Worm (Caenorhabditis elegans) whole organism, L4 larva: ENCODE results near the gene C06C3.12.

Source experiments
- F10B5.3 ChIP-seq: sonication (generic microtip); optimal IDR thresholded peaks from 2 replicates; lab custom pipeline; 2016; ENCODE audit warnings: mild to moderate bottlenecking, missing genetic modification characterization, missing compliant biosample characterization
- T20F7.1 ChIP-seq: fragments of 200-800 bp; sonication (Bioruptor generic); optimal IDR thresholded peaks from 2 replicates; lab custom pipeline; 2018; ENCODE audit warnings: mild to moderate bottlenecking, missing genetic modification characterization, missing compliant biosample characterization
- Y5F2A.4 ChIP-seq: fragments of 200-800 bp; sonication (Bioruptor generic); optimal IDR thresholded peaks from 2 replicates; lab custom pipeline; 2018; ENCODE audit warnings: mild to moderate bottlenecking, missing genetic modification characterization, missing compliant biosample characterization
- ZK337.2 ChIP-seq: fragments of 200-800 bp; sonication (Bioruptor generic); IDR thresholded peaks from 2 replicates; pipeline ENCODE4 v1.3.6; 2022; ENCODE audit warnings: missing genetic modification reagents, missing genetic modification characterization, missing compliant biosample characterization
- aha-1 ChIP-seq: fragments of 150-350 bp; peaks from one replicate; lab custom pipeline; 2014; ENCODE audit warnings: missing biosample characterization, missing genetic modification characterization
- ama-1 ChIP-seq: fragments of 150-350 bp; optimal IDR thresholded peaks from 2 replicates; lab custom pipeline; 2014; ENCODE audit warnings: inconsistent platforms, mixed read lengths
- ctbp-1 ChIP-seq: fragments of 200-800 bp; sonication (Bioruptor generic); IDR thresholded peaks from 2 replicates; pipeline ENCODE4 v1.3.6; 2022; ENCODE audit warnings: missing genetic modification reagents, missing genetic modification characterization, missing compliant biosample characterization
- daf-16 ChIP-seq, 3 experiments: sonication (generic microtip); optimal IDR thresholded peaks; 2 replicates each; lab custom pipeline; 2016 to 2017; ENCODE audit warnings: missing genetic modification characterization in 3 of 3, missing genetic modification reagents in 3 of 3, mild to moderate bottlenecking in 2 of 3, missing compliant biosample characterization in 2 of 3, missing biosample characterization in 1 of 3, moderate library complexity in 1 of 3
- dmd-6 ChIP-seq: fragments of 200-800 bp; sonication (Bioruptor generic); IDR thresholded peaks from 2 replicates; pipeline ENCODE4 v1.3.6; 2022; ENCODE audit warnings: missing genetic modification reagents, missing genetic modification characterization, missing compliant biosample characterization
- dve-1 ChIP-seq: sonication (generic microtip); optimal IDR thresholded peaks from 2 replicates; lab custom pipeline; 2017; ENCODE audit warnings: antibody characterized with exemption, mild to moderate bottlenecking, missing genetic modification characterization, missing compliant biosample characterization; ENCODE audit not compliant: insufficient read depth
- hlh-11 ChIP-seq: fragments of 200-800 bp; sonication (Bioruptor generic); optimal IDR thresholded peaks from 2 replicates; lab custom pipeline; 2018; ENCODE audit warnings: mild to moderate bottlenecking, missing genetic modification characterization, missing compliant biosample characterization
- hmg-1.1 ChIP-seq: fragments of 200-800 bp; sonication (Bioruptor generic); IDR thresholded peaks from 2 replicates; pipeline ENCODE4 v1.3.6; 2022; ENCODE audit warnings: missing genetic modification reagents, missing genetic modification characterization, missing compliant biosample characterization
- lin-1 ChIP-seq: fragments of 200-800 bp; sonication (Bioruptor generic); IDR thresholded peaks from 2 replicates; pipeline ENCODE4 v1.3.6; 2022; ENCODE audit warnings: missing genetic modification reagents, missing genetic modification characterization, missing compliant biosample characterization
- lin-13 ChIP-seq: fragments of 150-350 bp; optimal IDR thresholded peaks from 2 replicates; lab custom pipeline; 2014; ENCODE audit warnings: missing biosample characterization, missing genetic modification reagents, missing genetic modification characterization
- lin-38 ChIP-seq: fragments of 200-800 bp; sonication (Bioruptor generic); IDR thresholded peaks from 2 replicates; pipeline ENCODE4 v1.3.6; 2022; ENCODE audit warnings: missing genetic modification reagents, missing genetic modification characterization, missing compliant biosample characterization
- lin-39 ChIP-seq: fragments of 150-350 bp; optimal IDR thresholded peaks from 2 replicates; lab custom pipeline; 2014; ENCODE audit warnings: missing biosample characterization, missing genetic modification reagents, missing genetic modification characterization
- lsy-2 ChIP-seq, 2 experiments: fragments of 150-350 bp in 1 of 2; sonication (generic microtip) in 1 of 2; optimal IDR thresholded peaks; 2 replicates each; lab custom pipeline; 2014 to 2017; ENCODE audit warnings: missing biosample characterization in 2 of 2, missing genetic modification characterization in 2 of 2
- mdl-1 ChIP-seq, 2 experiments: fragments of 150-350 bp in 1 of 2; sonication (generic microtip) in 1 of 2; optimal IDR thresholded peaks; 2 replicates each; lab custom pipeline; 2014 to 2017; ENCODE audit warnings: missing biosample characterization in 2 of 2, missing genetic modification characterization in 2 of 2
- nhr-111 ChIP-seq: fragments of 200-800 bp; sonication (Bioruptor generic); optimal IDR thresholded peaks from 2 replicates; lab custom pipeline; 2018; ENCODE audit warnings: mild to moderate bottlenecking, missing genetic modification characterization, missing compliant biosample characterization
- nhr-28 ChIP-seq: fragments of 150-350 bp; optimal IDR thresholded peaks from 2 replicates; lab custom pipeline; 2014; ENCODE audit warnings: missing biosample characterization, missing genetic modification characterization
- pha-4 ChIP-seq, 2 experiments: fragments of 150-350 bp in 1 of 2; fragments of 200-800 bp in 1 of 2; sonication (Bioruptor generic) in 1 of 2; IDR thresholded peaks in 1 of 2; optimal IDR thresholded peaks in 1 of 2; 2 replicates each; pipeline versions ENCODE4 v1.3.6 to Lab custom; 2014 to 2022; ENCODE audit warnings: missing genetic modification characterization in 2 of 2, missing genetic modification reagents in 2 of 2, missing biosample characterization in 1 of 2, missing compliant biosample characterization in 1 of 2
- php-3 ChIP-seq: fragments of 200-800 bp; sonication (Bioruptor generic); IDR thresholded peaks from 2 replicates; pipeline ENCODE4 v1.3.6; 2022; ENCODE audit warnings: missing genetic modification reagents, missing genetic modification characterization, missing compliant biosample characterization
- pqm-1 ChIP-seq: sonication (generic microtip); optimal IDR thresholded peaks from 2 replicates; lab custom pipeline; 2017; ENCODE audit warnings: missing biosample characterization, missing genetic modification characterization
- saeg-2 ChIP-seq: fragments of 200-800 bp; sonication (Bioruptor generic); IDR thresholded peaks from 2 replicates; pipeline ENCODE4 v1.3.6; 2022; ENCODE audit warnings: missing genetic modification reagents, missing genetic modification characterization, missing compliant biosample characterization
- set-16 ChIP-seq: fragments of 200-800 bp; sonication (Bioruptor generic); IDR thresholded peaks from 2 replicates; pipeline ENCODE4 v1.3.6; 2022; ENCODE audit warnings: missing genetic modification reagents, missing genetic modification characterization, missing compliant biosample characterization
- snpc-1.2 ChIP-seq: fragments of 200-800 bp; sonication (Bioruptor generic); IDR thresholded peaks from 2 replicates; pipeline ENCODE4 v1.3.6; 2022; ENCODE audit warnings: missing genetic modification reagents, missing genetic modification characterization, missing compliant biosample characterization
- tra-1 ChIP-seq: fragments of 200-800 bp; sonication (Bioruptor generic); IDR thresholded peaks from 2 replicates; pipeline ENCODE4 v1.3.6; 2022; ENCODE audit warnings: missing genetic modification reagents, missing genetic modification characterization, missing compliant biosample characterization
- unc-130 ChIP-seq: sonication (generic microtip); optimal IDR thresholded peaks from 2 replicates; lab custom pipeline; 2016; ENCODE audit warnings: missing genetic modification reagents, missing genetic modification characterization, missing compliant biosample characterization
- unc-39 ChIP-seq: sonication (generic microtip); optimal IDR thresholded peaks from 2 replicates; lab custom pipeline; 2017; ENCODE audit warnings: missing biosample characterization, missing genetic modification characterization
- zag-1 ChIP-seq: fragments of 150-350 bp; optimal IDR thresholded peaks from 2 replicates; lab custom pipeline; 2014; ENCODE audit warnings: missing biosample characterization, missing genetic modification characterization
- zfp-2 ChIP-seq: sonication (generic microtip); optimal IDR thresholded peaks from 2 replicates; lab custom pipeline; 2016; ENCODE audit warnings: mild to moderate bottlenecking, missing genetic modification characterization, missing compliant biosample characterization
- zfp-3 ChIP-seq: fragments of 200-800 bp; sonication (Bioruptor generic); conservative IDR thresholded peaks from 2 replicates; pipeline ENCODE4 v1.3.6; 2022; ENCODE audit warnings: missing genetic modification reagents, missing genetic modification characterization, missing compliant biosample characterization
- ztf-7 ChIP-seq: fragments of 150-350 bp; optimal IDR thresholded peaks from 2 replicates; lab custom pipeline; 2014; ENCODE audit warnings: missing biosample characterization, missing genetic modification characterization

The C06C3.12 gene

DNA sequence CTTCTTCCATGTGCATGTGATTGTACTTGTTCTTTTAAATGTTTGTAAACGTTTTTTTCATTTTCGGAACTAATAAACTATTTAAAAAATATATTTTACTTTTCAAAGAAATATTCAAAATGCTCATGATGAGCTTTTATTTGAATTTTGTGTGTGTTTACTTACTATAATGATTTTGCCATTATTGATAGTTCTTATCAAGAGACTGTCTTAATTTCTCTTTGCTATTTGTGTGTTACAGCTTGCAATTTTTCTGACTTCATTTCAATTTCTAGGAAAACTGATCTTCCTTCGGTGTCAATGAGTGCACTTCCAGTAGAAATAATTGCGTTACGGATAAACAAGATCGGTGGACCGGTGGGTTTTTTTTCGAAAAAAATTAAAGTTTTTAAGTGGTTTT lies at the start of gene C06C3.12:
Gene C06C3.12 (plus strand): TSS at position 301 of the 400 bp plus-strand sequence.
- TF ChIP-seq ZK337.2 (GFP tag; lab: Robert Waterston, UW) (no peak), zfp-3 (GFP tag; lab: Robert Waterston, UW) (no peak), snpc-1.2 (GFP tag; lab: Robert Waterston, UW) (no peak), daf-16 (GFP tag; optimal IDR thresholded peaks at IDR 0.05; lab: Kevin White, UChicago) (no peak), daf-16 (tag; optimal IDR thresholded peaks at IDR 0.05; lab: Kevin White, UChicago) (peak; percentile 43), tra-1 (no peak), dve-1 (tag; lab: Kevin White, UChicago) (no peak), lin-1 (GFP tag; lab: Robert Waterston, UW) (no peak)

DNA sequence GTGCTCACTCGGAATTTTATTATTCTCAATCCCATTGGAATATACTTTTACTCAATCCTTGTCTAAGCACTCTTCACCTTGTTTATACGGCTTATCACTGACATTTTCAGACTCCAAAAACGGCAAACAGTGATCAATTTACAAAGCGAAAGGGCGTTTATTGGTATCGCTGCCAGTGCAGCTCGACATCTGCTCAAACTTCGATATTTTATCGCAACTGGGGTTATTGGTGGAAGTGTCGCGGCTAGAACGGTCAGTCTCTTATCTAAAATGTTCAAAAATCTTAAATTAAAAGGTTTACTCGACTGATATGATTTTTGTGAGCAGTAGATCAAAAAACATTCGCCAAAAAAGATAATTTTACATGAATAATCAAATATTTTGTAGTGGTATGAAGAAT lies 49.4 kb upstream of the C06C3.12 start:
- TF ChIP-seq lin-13 (GFP tag; lab: Kevin White, UChicago) (no peak), pqm-1 (tag; lab: Kevin White, UChicago) (peak; percentile 78), mdl-1 (tag; optimal IDR thresholded peaks at IDR 0.05; lab: Kevin White, UChicago) (no peak), daf-16 (GFP tag; optimal IDR thresholded peaks at IDR 0.05; lab: Kevin White, UChicago) (no peak), daf-16 (tag; optimal IDR thresholded peaks at IDR 0.05; lab: Kevin White, UChicago) (peak; percentile 57), aha-1 (tag; lab: Kevin White, UChicago) (no peak), php-3 (0 out of 2 replicates have a peak, but pooled peaks have one; percentile 16), hlh-11 (tag; lab: Kevin White, UChicago) (peak; percentile 81), hmg-1.1 (no peak), F10B5.3 (tag; lab: Kevin White, UChicago) (no peak), dmd-6 (peak; percentile 77), nhr-28 (tag; lab: Kevin White, UChicago) (peak; percentile 59), zfp-3 (GFP tag; lab: Robert Waterston, UW) (no peak)
- TF ChIP-seq, all 104 proteins: peak for 6

DNA sequence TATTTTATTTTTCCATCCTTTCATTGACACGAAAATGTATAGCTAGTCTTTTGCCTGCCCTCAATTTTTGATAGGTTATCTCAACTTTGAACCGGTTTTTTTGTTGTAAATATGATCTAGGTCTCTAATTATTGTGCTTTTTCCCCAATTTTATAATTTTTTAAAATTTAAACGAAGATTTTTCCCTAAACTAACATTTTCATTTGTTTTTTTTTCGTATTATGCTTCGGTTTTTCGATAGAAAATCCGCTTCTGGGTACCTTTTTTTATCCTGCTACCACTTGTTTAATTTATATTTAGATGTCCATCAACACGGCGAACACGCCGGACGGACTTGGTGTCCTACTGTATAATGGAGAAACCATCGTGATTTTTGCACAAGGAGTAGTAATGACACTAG lies 45.4 kb upstream of the C06C3.12 start, which contains the start of gene wbp-2:
Gene wbp-2 (plus strand): TSS at position 301 of the 400 bp plus-strand sequence.
- TF ChIP-seq pha-4 (GFP tag; IDR thresholded peaks at IDR 0.05; lab: Robert Waterston, UW) (no peak), pha-4 (tag; optimal IDR thresholded peaks at IDR 0.05; lab: Kevin White, UChicago) (no peak), ama-1 (lab: Kevin White, UChicago) (no peak), ctbp-1 (GFP tag; lab: Robert Waterston, UW) (no peak), lsy-2 (tag; optimal IDR thresholded peaks at IDR 0.05; lab: Kevin White, UChicago) (no peak), unc-39 (tag; lab: Kevin White, UChicago) (no peak), saeg-2 (GFP tag; lab: Robert Waterston, UW) (no peak), Y5F2A.4 (GFP tag; lab: Kevin White, UChicago) (no peak), zfp-2 (tag; lab: Kevin White, UChicago) (no peak), ztf-7 (tag; lab: Kevin White, UChicago) (no peak)

DNA sequence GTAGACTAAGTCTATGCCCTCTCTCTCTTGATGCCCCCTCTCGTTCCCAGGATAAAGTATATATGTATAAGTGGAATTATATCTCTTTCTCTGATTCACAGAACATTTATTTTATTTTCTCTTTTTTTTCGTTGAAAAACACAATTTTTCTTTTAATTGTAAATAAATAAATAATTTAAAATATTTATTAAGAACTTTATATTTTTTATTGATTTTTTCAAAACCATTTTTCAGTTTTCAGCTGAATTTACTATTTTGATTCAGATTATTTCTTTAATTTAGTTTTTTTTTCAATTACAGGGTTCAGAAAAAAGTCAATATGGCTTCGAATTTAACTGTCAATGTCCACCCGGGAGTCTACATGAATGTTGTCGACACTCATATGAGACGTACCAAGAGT lies 43.6 kb upstream of the C06C3.12 start, which contains the start of gene eif-3.F:
Gene eif-3.F (plus strand): TSS at position 301 of the 400 bp plus-strand sequence.
- TF ChIP-seq unc-39 (tag; lab: Kevin White, UChicago) (no peak), saeg-2 (GFP tag; lab: Robert Waterston, UW) (no peak), lin-38 (GFP tag; lab: Robert Waterston, UW) (no peak), nhr-111 (no peak), zag-1 (no peak), lin-39 (tag; lab: Kevin White, UChicago) (no peak), T20F7.1 (GFP tag; lab: Kevin White, UChicago) (no peak)

DNA sequence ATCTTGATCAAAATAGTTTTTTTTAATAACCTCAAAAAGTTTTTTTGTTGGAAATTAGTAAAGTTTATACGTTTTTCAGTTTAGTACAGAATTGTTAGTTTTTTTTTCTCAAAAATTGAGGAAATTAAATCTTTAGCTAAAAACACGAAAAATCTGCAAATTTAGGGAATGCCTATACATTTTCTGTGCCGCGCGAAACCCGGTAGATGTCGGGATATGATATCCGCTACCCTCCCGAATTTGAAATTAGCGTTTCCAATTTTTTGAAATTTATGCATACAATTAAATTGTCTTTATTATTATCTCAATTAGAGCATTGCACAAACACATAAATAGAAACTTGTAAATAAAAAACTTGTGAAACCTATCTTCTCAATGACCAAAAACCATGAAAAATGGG lies 41.9 kb upstream of the C06C3.12 start:
- TF ChIP-seq set-16 (GFP tag; lab: Robert Waterston, UW): no peak
- TF ChIP-seq snpc-1.2 (GFP tag; lab: Robert Waterston, UW): no peak
- no peak for TF ChIP-seq unc-130
- TF ChIP-seq, all 104 proteins: peak for 0
